Worm (Caenorhabditis elegans): Measurements from ENCODE around the gene Y49E10.21.

The Y49E10.21 gene

ce11 chrIII:12468869-12469268 lies 11.5 kb downstream of the Y49E10.21 start, which contains the start of gene Y49E10.29:
Gene Y49E10.29, plus strand, starts transcription at chrIII:12469169.
- TF ChIP-seq dao-5 (tag; optimal IDR thresholded peaks at IDR 0.05) (no peak), W03F9.2 (tag; optimal IDR thresholded peaks at IDR 0.05) (no peak), him-1 (tag; optimal IDR thresholded peaks at IDR 0.05) (no peak)

ce11 chrIII:12469800-12470199 lies 12.4 kb downstream of the Y49E10.21 start:
- TF ChIP-seq dao-5 (tag; optimal IDR thresholded peaks at IDR 0.05) (no peak), him-1 (tag; optimal IDR thresholded peaks at IDR 0.05) (no peak), W03F9.2 (tag; optimal IDR thresholded peaks at IDR 0.05) (no peak)

DNA sequence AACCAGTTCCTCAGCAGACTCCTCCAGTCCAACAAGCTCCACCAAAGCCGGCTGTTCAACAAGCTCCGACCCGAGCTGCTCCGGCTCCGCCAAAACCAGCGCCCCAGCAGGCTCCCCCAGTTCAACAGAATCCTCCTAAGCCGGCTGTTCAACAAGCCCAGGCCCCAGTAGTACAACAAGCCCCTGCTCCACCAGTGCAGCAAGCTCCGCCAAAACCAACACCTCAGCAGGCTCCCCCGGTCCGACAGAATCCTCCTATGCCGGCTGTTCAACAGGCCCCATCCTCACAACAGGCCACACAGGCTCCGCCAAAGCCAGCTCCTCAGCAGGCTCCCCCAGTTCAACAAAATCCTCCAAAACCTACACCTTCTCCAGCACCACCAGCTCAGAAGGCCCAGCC lies 13.2 kb downstream of the Y49E10.21 start:
- TF ChIP-seq W03F9.2 (tag; optimal IDR thresholded peaks at IDR 0.05) (no peak), him-1 (tag; optimal IDR thresholded peaks at IDR 0.05) (no peak), dao-5 (tag; optimal IDR thresholded peaks at IDR 0.05) (no peak)

DNA sequence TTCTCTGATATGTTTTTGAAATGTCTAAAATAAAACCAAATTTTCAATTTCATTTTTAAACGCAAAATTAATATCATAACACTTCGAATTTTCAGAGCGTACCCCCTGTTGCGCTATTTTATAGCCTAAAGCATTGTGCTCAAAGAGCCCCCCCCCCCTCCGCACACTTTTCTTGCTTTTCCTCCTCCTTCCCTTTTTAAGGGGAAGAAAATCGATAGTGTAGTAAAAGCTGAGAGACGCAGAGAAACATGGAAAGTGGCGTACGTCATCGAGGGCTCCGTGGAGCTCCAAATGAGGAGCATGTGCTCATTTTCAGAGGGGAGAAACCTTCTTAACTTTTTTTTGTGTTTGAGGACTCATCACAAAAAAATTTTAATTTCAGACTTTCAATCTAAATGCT lies 15.1 kb downstream of the Y49E10.21 start, which contains the start of gene cccp-1:
Gene cccp-1, plus strand, starts transcription at position 377 of the 400 bp plus-strand sequence.
- no peak for TF ChIP-seq W03F9.2 (tag; optimal IDR thresholded peaks at IDR 0.05)
- TF ChIP-seq dao-5 (tag; optimal IDR thresholded peaks at IDR 0.05) = no peak
- TF ChIP-seq him-1 (tag; optimal IDR thresholded peaks at IDR 0.05) = peak; percentile 49

DNA sequence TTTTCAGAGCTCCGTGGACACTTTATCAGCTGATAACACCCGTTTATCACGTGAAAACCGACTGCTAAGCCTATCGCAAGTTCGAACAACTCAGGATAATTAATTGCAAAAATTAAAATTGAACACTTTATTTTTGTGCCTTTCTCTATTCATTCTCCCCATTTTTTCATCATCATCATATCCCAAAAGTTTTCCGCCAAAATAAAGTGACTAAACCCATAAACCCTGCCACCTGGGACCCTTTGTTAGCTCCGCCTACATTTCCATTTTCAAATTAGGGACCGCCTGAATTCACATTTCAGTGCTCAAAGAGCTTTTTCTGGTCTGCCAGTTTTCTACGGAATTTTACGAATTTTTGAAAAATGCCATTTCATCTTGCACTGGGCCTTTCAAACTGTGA lies 27.0 kb downstream of the Y49E10.21 start, which contains the start of gene arrd-16:
Gene arrd-16, plus strand, starts transcription at position 301 of the 400 bp plus-strand sequence.
- TF ChIP-seq him-1 (tag; optimal IDR thresholded peaks at IDR 0.05) = no peak
- TF ChIP-seq W03F9.2 (tag; optimal IDR thresholded peaks at IDR 0.05) = no peak
- TF ChIP-seq dao-5 (tag; optimal IDR thresholded peaks at IDR 0.05) = no peak

DNA sequence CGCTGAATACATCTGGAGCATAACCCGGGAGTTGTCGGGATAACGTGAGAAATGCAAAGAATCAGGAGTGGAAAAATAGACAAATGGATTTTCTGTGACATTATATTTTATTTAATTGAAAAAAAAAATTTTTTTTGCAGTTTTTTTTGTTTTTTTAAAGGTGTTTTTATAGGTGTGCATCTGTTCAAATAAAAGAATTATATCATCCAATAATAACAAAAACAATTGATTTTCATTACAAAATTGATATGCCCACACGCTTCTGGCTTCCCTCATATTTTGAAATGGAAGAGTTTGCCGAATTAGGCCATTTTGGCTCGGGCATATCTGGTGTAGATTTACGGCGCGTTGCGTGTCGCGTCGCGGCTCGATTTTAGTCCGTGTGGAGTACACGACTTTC lies 34.6 kb downstream of the Y49E10.21 start, which contains the start of gene Y49E10.25:
Gene Y49E10.25, minus strand, starts transcription at position 101 of the 400 bp plus-strand sequence.
- TF ChIP-seq W03F9.2 (tag; optimal IDR thresholded peaks at IDR 0.05) = no peak
- no peak for TF ChIP-seq him-1 (tag; optimal IDR thresholded peaks at IDR 0.05)
- no peak for TF ChIP-seq dao-5 (tag; optimal IDR thresholded peaks at IDR 0.05)

DNA sequence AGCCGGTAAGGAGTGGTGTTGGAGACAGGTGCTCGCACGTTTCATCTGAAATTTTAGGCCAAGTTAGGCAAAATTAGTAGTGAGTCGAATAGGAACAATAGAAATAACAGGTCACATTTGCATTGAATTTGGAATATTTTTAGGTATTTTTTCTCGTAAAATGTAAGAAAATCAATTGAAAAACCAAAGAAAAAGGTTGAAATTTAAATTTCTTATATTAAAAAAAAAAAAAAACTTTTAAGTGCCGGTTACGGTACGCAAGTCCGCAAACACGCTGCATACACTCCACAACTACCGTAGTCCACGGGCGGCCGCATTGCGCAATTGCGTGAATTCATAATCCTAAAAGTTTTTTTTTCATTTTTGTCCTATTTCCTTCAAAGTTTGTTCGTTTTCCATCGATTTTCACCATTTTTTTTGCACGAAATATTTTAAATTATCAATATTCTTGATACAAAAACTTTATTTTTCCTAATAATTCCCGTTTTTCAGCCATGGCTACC lies 38.2 kb downstream of the Y49E10.21 start, which contains the start of the genes Y111B2A.1 and Y111B2A.2:
Gene Y111B2A.1, minus strand, starts transcription at position 51 of the 503 bp plus-strand sequence.
Gene Y111B2A.2, plus strand, starts transcription at position 493 of the 503 bp plus-strand sequence.
- no peak for TF ChIP-seq him-1 (tag; optimal IDR thresholded peaks at IDR 0.05)
- TF ChIP-seq W03F9.2 (tag; optimal IDR thresholded peaks at IDR 0.05) = peak; percentile 9

ce11 chrIII:12496449-12496848 lies 39.1 kb downstream of the Y49E10.21 start, which contains the start of gene herd-1:
Gene herd-1, plus strand, starts transcription at chrIII:12496538.
- no peak for TF ChIP-seq W03F9.2 (tag; optimal IDR thresholded peaks at IDR 0.05)
- no peak for TF ChIP-seq him-1 (tag; optimal IDR thresholded peaks at IDR 0.05)
- TF ChIP-seq dao-5 (tag; optimal IDR thresholded peaks at IDR 0.05) = no peak

ce11 chrIII:12499245-12499644 lies 41.8 kb downstream of the Y49E10.21 start, which contains the start of gene sql-1:
Gene sql-1, plus strand, starts transcription at chrIII:12499557.
- peak; percentile 9 for TF ChIP-seq W03F9.2 (tag; optimal IDR thresholded peaks at IDR 0.05)
- no peak for TF ChIP-seq dao-5 (tag; optimal IDR thresholded peaks at IDR 0.05)

ce11 chrIII:12510505-12510904 lies 53.1 kb downstream of the Y49E10.21 start:
- TF ChIP-seq W03F9.2 (tag; optimal IDR thresholded peaks at IDR 0.05) = no peak
- TF ChIP-seq him-1 (tag; optimal IDR thresholded peaks at IDR 0.05) = no peak
- TF ChIP-seq dao-5 (tag; optimal IDR thresholded peaks at IDR 0.05) = no peak

Data from whole organism, L4/young adult.